Fruit fly (Drosophila melanogaster) S2 (cell line): ENCODE results near the gene Arr2.

Source experiments
- CG8478 ChIP-seq: fragments of >200 bp; optimal IDR thresholded peaks from 2 replicates; lab custom pipeline; 2018
- CTCF ChIP-seq, 2 experiments: fragments of >200 bp; optimal IDR thresholded peaks; 2 replicates each; lab custom pipeline; 2018

DNA sequence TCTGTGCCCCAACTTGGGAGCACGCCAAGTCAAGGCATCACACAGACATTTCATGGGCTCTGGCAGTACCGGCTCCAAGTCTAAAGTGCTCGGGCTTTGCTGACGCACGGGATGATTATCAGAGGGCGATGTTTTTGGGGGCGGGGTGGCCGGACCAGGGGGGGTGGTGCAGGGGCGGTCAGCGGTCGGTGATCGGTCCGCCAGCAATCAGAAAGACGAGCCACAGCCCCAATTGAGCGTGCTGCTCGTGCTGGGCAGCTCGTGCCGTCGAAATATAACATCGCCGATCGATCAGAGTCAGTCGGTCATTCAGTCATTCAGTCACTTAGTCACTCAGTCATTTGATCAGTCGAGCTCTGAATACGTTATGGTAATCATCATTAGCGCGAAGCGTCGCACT is 49.1 kb upstream of the Arr2 start:
- TF ChIP-seq CTCF (optimal IDR thresholded peaks at IDR 0.05; lab: Kevin White, UChicago): no peak
- no peak for TF ChIP-seq CG8478 (lab: Kevin White, UChicago)
